Fruit fly (Drosophila melanogaster): ENCODE measurements around the gene sti.

dm6 chr3L:12507571-12507970 is 7.0 kb downstream of the sti start, which contains the start of gene CG10654:
- TF ChIP-seq ey (GFP tag; optimal IDR thresholded peaks at IDR 0.05) (no peak), OdsH (GFP tag; optimal IDR thresholded peaks at IDR 0.05) (no peak)

Measured in whole organism, wandering third instar larva.